Worm (Caenorhabditis elegans) whole organism, dauer: ENCODE results near the gene lec-3.
"Not testable (repeated sequence)": the region's sequence is repeated elsewhere in the genome, so short reads cannot be mapped to it uniquely, and the experiment has no call there.

Source experiments
- unc-62 ChIP-seq: sonication (generic microtip); optimal IDR thresholded peaks from 2 replicates; lab custom pipeline; 2017; ENCODE audit warnings: missing biosample characterization, missing genetic modification reagents, missing genetic modification characterization

lec-3 gene

DNA sequence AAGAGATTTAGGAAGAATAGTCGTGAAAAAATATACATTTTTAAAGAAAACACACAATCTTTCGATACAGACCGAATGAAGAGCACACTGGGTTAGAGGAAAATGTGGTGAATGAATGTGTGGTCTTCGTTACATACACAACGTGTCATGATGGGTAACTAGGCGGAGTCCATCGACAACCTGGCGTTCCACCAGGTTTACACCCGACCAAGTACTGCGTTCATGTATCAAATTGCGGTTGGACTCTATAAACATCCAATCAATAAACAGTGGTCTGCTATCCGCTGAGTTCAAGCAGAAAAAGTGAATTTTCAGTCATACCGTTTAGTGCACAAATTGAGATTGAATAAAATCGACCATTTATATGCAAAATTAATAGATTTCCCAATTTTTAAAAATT is 9.2 kb upstream of the lec-3 start, which contains the start of gene sdz-38:
sdz-38 (minus strand) TSS at position 101 of the 400 bp plus-strand sequence.
- TF ChIP-seq unc-62, result no peak

DNA sequence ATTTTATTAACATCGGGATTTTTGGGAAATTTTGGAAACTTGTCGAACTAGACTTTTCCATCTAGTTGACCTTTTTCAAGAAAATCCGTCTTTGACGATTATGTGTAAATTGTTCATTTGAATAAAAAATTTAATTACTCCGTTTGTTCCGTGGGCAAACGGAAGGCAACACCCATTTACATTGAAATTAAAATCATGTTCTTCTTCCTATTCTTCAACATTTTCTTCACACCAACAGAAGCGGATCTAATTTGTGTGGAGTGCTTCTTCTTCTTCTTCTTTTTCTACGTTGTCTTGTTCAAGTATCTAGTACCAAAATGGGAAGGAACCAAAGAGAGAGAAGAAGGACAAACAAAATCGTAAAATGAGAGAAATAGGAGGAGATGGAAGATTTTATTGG is 8.5 kb upstream of the lec-3 start:
- no peak for TF ChIP-seq unc-62

DNA sequence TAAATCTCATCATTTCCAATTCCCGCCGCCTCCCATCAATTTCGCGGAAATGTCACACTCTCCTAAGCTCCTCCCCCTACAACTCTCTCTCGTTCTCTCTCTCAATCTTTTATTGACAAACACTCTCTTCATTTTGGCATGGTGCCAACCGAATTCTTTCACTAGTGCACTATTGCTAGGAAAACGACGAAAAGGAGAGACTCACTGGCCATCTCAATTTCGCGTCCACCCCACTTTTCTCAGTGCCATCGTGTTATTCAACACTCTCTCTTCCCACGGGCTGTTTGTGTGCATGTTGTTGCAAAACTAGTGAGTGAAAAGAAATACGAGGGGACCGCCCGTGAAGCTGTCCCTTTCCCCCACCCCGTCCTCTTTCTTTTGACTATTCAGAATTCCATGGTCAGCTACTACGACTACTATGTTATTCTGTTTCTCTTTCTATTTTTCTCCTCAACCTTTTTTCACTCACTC is 6.0 kb upstream of the lec-3 start:
- no peak for TF ChIP-seq unc-62

DNA sequence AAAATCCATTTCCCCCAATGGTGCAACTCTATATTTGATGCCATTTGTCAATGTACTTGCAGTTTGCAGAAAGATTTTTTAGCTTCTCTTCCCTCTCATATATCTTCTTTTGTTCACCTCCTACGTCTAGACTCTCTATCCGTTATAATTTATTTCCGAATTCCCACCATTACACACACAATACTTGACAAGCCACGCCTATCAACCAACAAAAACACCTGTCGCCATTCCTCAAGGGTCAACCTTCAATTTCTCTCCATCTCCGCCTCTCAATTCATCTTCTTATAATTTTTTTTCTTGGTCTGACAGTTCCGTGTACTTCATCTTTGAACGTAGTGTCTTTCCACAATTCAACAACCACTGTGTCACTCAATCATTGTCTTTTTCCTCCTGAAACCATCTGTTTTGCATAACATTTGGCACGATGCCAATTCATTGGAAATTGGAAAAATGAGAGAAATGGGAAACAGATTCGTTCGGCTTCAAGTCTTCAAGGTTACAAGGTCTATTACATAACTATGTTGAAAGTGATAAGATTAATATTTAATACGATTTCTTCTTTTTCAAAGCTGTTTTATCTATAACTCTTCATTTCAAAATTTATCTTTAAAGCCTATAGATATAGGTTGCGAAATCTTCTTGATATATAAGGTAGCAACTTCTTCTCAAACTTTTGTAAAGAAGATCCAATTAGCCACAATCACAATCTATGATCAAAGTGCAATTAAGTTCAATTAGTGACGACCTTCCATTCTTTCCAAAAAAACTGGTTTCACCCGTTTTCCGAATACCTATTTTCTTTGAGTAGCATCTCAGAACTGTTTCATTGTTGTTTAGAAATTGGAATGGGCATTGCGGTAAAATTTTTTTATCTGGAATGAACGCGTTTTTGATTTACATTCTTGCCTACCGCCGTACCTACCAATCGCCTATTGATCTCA is 4.0 kb upstream of the lec-3 start:
- TF ChIP-seq unc-62, result no peak

DNA sequence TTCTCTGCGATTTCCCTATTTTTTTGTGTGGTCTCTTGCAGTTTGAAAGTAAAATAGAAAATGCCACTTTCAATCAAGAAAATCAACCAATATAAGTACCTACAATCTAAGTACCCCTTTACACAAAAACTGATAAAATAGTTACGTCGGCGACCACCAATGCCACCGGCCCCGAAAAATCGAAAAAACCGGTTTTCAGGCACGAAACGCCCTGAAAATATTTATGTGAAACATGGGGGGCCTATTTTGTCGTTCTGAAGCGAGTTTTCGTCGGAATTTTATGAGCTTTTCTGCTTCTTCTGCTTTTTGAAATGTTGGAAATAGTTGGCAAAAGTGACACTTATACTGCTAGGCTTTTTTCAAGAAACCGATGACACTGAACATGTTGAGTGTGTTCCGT is 2.3 kb upstream of the lec-3 start:
- no peak for TF ChIP-seq unc-62

DNA sequence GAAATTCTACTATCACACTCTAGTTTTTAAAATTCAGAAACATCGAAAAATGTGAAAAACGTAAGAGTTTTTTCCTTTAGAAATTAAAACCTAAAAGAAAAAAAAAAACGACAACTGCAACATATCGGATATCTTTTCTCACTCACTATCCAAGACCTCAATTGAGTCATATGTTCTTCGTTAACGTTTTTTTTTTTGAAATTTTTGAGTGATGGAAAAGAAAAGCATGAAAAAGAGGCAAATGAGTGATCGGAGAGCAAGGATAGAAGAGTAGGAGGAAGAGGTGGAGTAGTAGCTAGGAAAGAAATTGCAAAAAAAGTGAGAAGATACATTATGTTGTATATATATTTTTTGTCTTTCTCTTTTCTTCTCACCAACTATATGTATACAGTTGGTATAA is 1.4 kb upstream of the lec-3 start:
- TF ChIP-seq unc-62, result no peak

DNA sequence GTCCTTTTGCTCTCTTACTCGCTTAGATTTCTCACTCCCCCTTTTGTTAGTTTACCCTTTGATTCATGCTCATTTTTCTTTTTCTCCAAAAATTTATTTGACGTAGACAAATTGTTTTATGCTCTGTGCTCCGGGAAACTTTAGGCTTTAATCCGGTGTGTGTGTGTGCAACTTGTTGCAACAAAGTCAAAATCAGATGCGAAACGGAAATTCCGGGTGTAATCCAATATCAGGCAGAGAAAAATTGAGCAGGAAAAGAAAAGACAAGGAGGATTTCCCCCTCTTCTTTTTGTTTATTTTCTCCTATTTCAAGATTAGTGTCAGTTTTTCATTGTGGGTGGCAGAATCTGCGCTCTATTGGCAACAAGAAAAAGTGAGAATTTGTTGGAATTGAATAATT is 1.6 kb downstream of the lec-3 start:
- no peak for TF ChIP-seq unc-62

DNA sequence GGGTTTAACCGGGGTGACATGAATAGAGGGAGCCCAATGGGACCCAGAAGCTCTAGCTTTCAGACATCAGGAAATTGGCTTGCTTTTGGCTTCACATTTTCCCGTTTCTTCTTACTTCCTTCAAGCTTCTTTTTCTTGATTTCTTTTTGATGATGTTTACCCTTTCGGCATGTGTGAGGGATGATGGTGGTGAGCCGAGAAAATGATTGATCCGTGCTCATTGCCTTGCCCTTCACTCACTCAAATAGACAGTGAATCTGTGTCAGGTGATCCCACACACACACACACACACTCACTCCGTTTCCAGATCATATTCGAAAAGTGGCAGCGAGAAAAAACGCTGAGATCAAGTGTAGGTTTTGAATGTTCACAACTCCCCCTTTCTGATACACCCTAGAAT is 3.8 kb downstream of the lec-3 start:
- TF ChIP-seq unc-62, result no peak

DNA sequence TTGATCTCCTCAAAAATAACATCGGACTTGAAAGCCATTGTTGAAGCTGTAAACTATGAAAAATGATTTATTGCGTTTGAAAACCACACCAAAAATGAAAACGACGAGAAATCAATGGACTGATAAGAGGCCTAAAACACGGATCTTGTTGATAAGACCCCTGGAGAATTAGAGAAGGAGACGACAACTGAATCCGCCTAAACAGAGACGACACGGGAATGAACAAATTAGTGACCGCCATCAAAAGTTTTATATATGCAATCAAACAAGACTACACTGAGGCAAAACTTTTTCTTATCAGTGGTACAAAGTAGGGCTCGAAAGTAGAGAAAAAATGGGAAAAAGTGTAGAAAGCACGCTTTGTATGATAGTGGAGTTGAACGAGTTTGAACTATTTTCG is 10.2 kb downstream of the lec-3 start, which contains the start of gene nlt-1:
nlt-1 (minus strand) TSS at position 78 of the 400 bp plus-strand sequence.
- TF ChIP-seq unc-62, result no peak

DNA sequence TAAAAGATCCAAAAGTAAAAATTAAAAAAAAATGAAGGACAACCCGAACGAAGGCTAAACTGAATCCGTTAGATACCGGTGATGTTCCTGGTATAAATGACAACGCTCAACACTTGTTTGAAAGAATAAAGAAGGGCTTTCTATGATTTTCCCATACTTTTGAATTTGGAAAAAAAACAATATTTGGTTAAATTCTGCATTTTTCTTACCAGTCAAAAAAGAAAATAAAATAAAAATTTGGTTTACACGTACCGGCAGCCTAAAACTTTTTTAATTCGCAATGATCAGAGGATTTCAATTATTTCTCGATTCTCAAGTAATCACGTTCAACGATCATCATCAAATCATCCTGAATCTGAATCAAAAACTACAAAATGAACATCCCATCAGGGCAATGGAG is 10.6 kb downstream of the lec-3 start, which contains the start of gene ZK892.3:
ZK892.3 (plus strand) TSS at position 301 of the 400 bp plus-strand sequence.
- no peak for TF ChIP-seq unc-62

DNA sequence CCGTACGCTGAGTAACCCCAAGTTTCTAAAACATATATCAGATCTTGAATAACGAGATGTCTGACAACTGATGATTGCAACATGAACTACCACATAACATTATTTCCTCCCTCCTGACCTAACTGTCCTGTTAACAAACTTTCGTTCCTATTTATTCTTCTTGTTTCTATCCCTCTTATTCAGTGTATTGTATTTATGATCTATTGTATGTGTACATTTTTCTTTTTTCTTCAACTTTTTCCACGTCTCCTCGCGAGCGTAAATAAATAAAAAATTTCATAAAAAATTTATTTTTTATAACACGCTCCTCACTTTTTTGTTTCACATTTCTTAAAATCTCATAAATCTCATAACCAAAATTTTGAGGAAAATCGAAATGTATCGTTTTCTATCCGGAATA is 15.4 kb downstream of the lec-3 start, which contains the start of gene ZK892.4:
ZK892.4 (plus strand) TSS at position 301 of the 400 bp plus-strand sequence.
- not testable (repeated sequence) for TF ChIP-seq unc-62

DNA sequence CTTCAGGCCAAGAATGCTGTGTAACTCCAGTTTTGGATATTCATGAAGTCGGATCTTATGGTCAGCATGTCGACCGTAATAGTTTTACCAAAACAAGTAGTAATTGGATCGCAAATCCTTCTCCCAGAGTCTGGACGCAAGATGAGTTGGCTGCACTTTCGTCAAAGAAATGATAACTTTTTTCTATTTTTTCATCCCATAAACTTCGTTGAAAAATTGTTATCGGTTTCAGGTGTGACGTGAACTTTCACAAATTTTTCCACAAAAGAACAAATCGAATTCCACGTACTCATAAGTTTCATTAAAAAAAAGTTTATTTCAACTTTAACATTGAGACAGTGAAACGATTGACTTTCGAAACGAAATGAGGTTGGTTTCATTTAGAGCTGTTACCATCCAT is 17.0 kb downstream of the lec-3 start, which contains the start of gene ZK892.5:
ZK892.5 (plus strand) TSS at position 301 of the 400 bp plus-strand sequence.
- TF ChIP-seq unc-62, result no peak

DNA sequence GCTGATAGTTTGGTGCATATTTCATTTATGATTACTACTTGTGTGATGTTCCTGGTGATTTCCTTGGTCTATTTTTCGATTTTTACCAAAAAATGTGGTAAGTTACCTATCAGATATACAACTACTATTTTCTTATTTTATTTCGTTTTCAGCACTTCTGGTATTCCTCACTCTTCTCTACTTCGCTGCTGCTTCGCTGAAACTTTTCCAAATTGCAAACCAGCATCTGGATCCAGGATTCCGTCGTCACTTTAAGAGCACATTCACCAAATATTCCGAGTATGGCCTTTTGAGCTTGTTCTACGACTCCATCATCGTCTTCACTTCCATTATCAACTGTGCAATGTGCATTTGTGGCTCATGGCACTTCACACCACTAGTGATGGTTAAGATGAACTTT is 17.6 kb downstream of the lec-3 start:
- no peak for TF ChIP-seq unc-62

DNA sequence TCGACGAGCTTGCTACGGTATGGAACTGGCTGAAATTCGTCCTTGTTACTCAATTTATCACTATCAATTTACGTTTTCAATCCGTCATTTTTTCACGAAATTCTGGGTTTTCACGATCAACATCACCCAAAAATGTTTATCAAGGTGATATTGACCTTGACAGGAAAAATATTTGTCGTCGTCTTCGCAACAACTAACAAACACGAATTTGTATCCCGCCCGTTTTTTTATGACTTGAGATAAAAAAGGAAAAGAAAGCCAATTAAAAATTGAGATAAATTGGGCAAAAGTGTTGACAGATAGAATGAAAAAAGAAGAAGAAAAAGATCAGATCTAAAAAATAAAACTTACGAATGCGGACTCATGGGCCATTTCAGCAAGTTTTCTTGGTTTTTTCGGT is 20.0 kb downstream of the lec-3 start:
- no peak for TF ChIP-seq unc-62

DNA sequence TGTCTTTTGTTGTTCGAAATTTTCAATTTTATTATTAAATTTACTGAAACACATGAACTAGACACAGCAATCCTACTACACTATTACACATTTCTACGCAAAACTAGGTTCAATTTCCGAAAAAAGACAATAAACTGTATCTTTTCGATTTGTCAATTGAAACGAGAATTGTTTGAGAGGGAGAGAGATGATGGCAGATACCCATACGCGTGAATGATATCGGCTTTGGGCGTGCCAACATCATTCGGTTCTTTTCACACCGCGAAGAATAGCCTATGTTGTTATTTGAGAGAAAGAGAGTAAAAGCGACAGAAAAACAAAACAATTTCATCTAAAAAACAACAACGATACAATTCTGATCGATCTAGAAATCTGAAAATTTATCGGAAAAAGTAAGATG is 20.8 kb downstream of the lec-3 start:
- TF ChIP-seq unc-62, result no peak

DNA sequence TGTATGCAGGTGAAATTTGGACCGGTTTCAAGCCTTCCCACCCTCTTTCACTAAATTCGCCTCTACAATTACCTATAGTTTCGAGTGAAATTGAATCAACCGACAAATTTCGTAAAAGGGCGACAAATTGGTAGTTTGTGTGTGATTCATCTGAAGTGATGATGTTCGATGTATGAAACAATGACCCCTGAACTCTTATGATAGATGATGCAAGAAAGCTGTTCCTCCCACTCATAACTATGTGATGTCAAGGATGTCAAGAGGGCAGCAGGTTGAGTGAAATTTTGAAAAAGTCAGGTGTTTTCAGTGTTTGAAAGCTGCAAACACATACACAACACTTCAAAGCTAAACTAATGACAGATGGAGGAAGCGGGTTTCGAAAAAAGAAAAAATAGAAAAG is 21.6 kb downstream of the lec-3 start:
- no peak for TF ChIP-seq unc-62

DNA sequence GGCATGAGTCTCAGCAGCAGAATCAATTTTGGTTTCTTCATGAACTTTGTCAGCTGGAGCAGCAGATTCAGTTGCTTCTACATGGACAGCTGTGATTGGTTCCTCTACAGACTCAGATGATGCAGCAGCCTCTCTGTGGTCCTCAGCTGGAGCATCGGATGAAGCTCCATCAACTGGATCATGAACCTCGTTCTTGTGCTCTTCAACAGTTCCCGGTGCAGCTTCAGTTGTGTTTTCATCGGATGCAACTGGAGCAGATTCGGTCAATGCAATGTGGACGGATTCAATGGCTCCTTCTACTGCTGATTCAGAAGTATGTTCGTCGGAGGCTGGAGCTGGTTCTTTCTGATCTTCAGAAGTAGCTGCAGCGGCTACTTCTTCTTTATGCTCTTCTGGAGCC is 23.5 kb downstream of the lec-3 start:
- TF ChIP-seq unc-62, result no peak

DNA sequence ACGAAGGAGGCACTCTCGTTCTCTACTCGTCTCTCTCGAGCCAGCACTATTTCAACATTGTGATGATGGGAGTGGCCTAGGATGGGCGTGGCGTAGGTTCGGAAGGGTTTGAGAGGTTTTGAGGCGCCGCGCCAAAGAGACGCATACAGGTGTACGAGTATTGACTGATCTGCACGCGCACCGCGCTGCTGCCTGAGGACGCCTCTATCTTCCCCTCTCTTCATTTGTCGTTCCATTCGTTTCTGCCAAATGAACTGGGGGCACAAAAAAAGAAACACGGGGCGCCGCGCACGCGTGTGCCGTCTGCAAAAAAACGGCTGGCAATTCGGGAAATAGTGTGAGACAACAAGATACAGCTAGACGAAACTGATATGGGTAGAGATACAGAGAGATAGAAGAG is 25.1 kb downstream of the lec-3 start, which contains the start of gene lec-2:
lec-2 (minus strand) TSS at position 171 of the 400 bp plus-strand sequence.
- no peak for TF ChIP-seq unc-62
